Fruit fly (Drosophila melanogaster) whole organism, embryonic: ENCODE measurements around the gene CG10132.
A peak's percentile ranks its signal among the peaks of the same experiment; 100 is the strongest.

ENCODE experiments used
- Antp ChIP-seq: fragments of 200-800 bp; sonication (Bioruptor generic); optimal IDR thresholded peaks from 3 replicates; lab custom pipeline; 2016; ENCODE audit warnings: missing biosample characterization, missing genetic modification characterization
- BEAF-32 ChIP-seq: fragments of 200-800 bp; sonication (Bioruptor generic); optimal IDR thresholded peaks from 3 replicates; lab custom pipeline; 2017; ENCODE audit warnings: missing biosample characterization, missing genetic modification characterization, mild to moderate bottlenecking, moderate library complexity, missing genetic modification reagents
- C15 ChIP-seq: fragments of 200-800 bp; sonication (Bioruptor generic); IDR thresholded peaks from 3 replicates; pipeline ENCODE4 v1.3.6; 2022; ENCODE audit warnings: missing biosample characterization, missing genetic modification characterization
- CG10366 ChIP-seq: fragments of 200-800 bp; sonication (Bioruptor generic); IDR thresholded peaks from 2 replicates; pipeline ENCODE4 v1.3.6; 2022; ENCODE audit warnings: missing biosample characterization, missing genetic modification characterization
- CG11085 ChIP-seq: fragments of 200-800 bp; sonication (Bioruptor generic); IDR thresholded peaks from 2 replicates; pipeline ENCODE4 v1.3.6; 2022; ENCODE audit warnings: missing biosample characterization, missing genetic modification characterization
- CG12659 ChIP-seq: fragments of 200-800 bp; sonication (Bioruptor generic); optimal IDR thresholded peaks from 3 replicates; lab custom pipeline; 2017; ENCODE audit warnings: mild to moderate bottlenecking, missing biosample characterization, missing genetic modification reagents, missing genetic modification characterization
- CG13287 ChIP-seq: fragments of 200-800 bp; sonication (Bioruptor generic); IDR thresholded peaks from 2 replicates; pipeline ENCODE4 v1.3.6; 2022; ENCODE audit warnings: missing biosample characterization, missing genetic modification characterization; ENCODE audit not compliant: partially characterized antibody
- CG14860 ChIP-seq: fragments of 200-800 bp; sonication (Bioruptor generic); IDR thresholded peaks from 3 replicates; pipeline ENCODE4 v1.3.6; 2022; ENCODE audit warnings: missing biosample characterization, missing genetic modification characterization; ENCODE audit not compliant: partially characterized antibody
- CG16863 ChIP-seq: fragments of 200-800 bp; sonication (Bioruptor generic); optimal IDR thresholded peaks from 3 replicates; lab custom pipeline; 2016; ENCODE audit warnings: missing biosample characterization, missing genetic modification characterization
- CG18476 ChIP-seq: fragments of 200-800 bp; sonication (Bioruptor generic); optimal IDR thresholded peaks from 2 replicates; lab custom pipeline; 2016; ENCODE audit warnings: missing biosample characterization, mild to moderate bottlenecking, missing genetic modification characterization
- CG2129 ChIP-seq: fragments of 200-800 bp; sonication (Bioruptor generic); IDR thresholded peaks from 2 replicates; pipeline ENCODE4 v1.3.6; 2022; ENCODE audit warnings: missing biosample characterization, missing genetic modification characterization; ENCODE audit not compliant: partially characterized antibody
- CG2875 ChIP-seq: fragments of 200-800 bp; sonication (Bioruptor generic); optimal IDR thresholded peaks from 2 replicates; lab custom pipeline; 2017; ENCODE audit warnings: missing biosample characterization, mild to moderate bottlenecking, missing genetic modification characterization, missing genetic modification reagents
- CG2889 ChIP-seq: fragments of 200-800 bp; sonication (Bioruptor generic); IDR thresholded peaks from 3 replicates; pipeline ENCODE4 v1.3.6; 2022; ENCODE audit warnings: missing biosample characterization, missing genetic modification characterization
- CG30403 ChIP-seq: fragments of 200-800 bp; sonication (Bioruptor generic); optimal IDR thresholded peaks from 3 replicates; lab custom pipeline; 2016; ENCODE audit warnings: missing biosample characterization, missing genetic modification characterization
- CG3281 ChIP-seq: fragments of 200-800 bp; sonication (Bioruptor generic); optimal IDR thresholded peaks from 3 replicates; lab custom pipeline; 2017; ENCODE audit warnings: missing biosample characterization, mild to moderate bottlenecking, missing genetic modification characterization
- CG34376 ChIP-seq: fragments of 200-800 bp; sonication (Bioruptor generic); optimal IDR thresholded peaks from 2 replicates; lab custom pipeline; 2018; ENCODE audit warnings: missing biosample characterization, mild to moderate bottlenecking, missing genetic modification characterization
- CG4404 ChIP-seq: fragments of 200-800 bp; sonication (Bioruptor generic); IDR thresholded peaks from 2 replicates; pipeline ENCODE4 v1.3.6; 2022; ENCODE audit warnings: missing biosample characterization, missing genetic modification characterization
- CG7987 ChIP-seq: fragments of 200-800 bp; sonication (Bioruptor generic); optimal IDR thresholded peaks from 2 replicates; lab custom pipeline; 2018; ENCODE audit warnings: missing biosample characterization, mild to moderate bottlenecking, missing genetic modification characterization, moderate library complexity
- CG8924 ChIP-seq: fragments of 200-800 bp; optimal IDR thresholded peaks from 3 replicates; lab custom pipeline; 2019; ENCODE audit warnings: missing biosample characterization, mild to moderate bottlenecking, missing genetic modification characterization, moderate library complexity
- CG8944 ChIP-seq: fragments of 200-800 bp; sonication (Bioruptor generic); optimal IDR thresholded peaks from 3 replicates; lab custom pipeline; 2016; ENCODE audit warnings: missing biosample characterization, missing genetic modification characterization
- CG9215 ChIP-seq: fragments of 200-800 bp; sonication (Bioruptor generic); IDR thresholded peaks from 2 replicates; pipeline ENCODE4 v1.3.6; 2022; ENCODE audit warnings: missing biosample characterization, missing genetic modification characterization
- CG9727 ChIP-seq: fragments of 200-800 bp; sonication (Bioruptor generic); optimal IDR thresholded peaks from 3 replicates; lab custom pipeline; 2017; ENCODE audit warnings: missing biosample characterization, mild to moderate bottlenecking, missing genetic modification characterization
- Camta ChIP-seq: fragments of 200-800 bp; sonication (Bioruptor generic); optimal IDR thresholded peaks from 2 replicates; lab custom pipeline; 2016; ENCODE audit warnings: missing biosample characterization, missing genetic modification characterization
- Drgx ChIP-seq: fragments of 200-800 bp; sonication (Bioruptor generic); IDR thresholded peaks from 2 replicates; pipeline ENCODE4 v1.3.6; 2022; ENCODE audit warnings: missing biosample characterization, missing genetic modification characterization
- ERR ChIP-seq: fragments of 200-800 bp; sonication (Bioruptor generic); optimal IDR thresholded peaks from 2 replicates; lab custom pipeline; 2016; ENCODE audit warnings: missing biosample characterization, missing genetic modification characterization
- Elba2 ChIP-seq: fragments of 200-800 bp; sonication (Bioruptor generic); optimal IDR thresholded peaks from 3 replicates; lab custom pipeline; 2016; ENCODE audit warnings: missing biosample characterization, missing genetic modification characterization
- Fer1 ChIP-seq: fragments of 200-800 bp; sonication (Bioruptor generic); optimal IDR thresholded peaks from 2 replicates; lab custom pipeline; 2017; ENCODE audit warnings: missing biosample characterization, mild to moderate bottlenecking, missing genetic modification characterization
- Fer3 ChIP-seq: fragments of 200-800 bp; sonication (Bioruptor generic); optimal IDR thresholded peaks from 2 replicates; lab custom pipeline; 2018; ENCODE audit warnings: missing biosample characterization, mild to moderate bottlenecking, missing genetic modification characterization, moderate library complexity
- GATAe ChIP-seq: fragments of 200-800 bp; sonication (Bioruptor generic); conservative IDR thresholded peaks from 2 replicates; pipeline ENCODE4 v1.3.6; 2022; ENCODE audit warnings: missing biosample characterization, missing genetic modification characterization
- HmgZ ChIP-seq: fragments of 200-800 bp; sonication (Bioruptor generic); optimal IDR thresholded peaks from 2 replicates; lab custom pipeline; 2018; ENCODE audit warnings: missing biosample characterization, mild to moderate bottlenecking, missing genetic modification characterization
- Ravus ChIP-seq: fragments of 200-800 bp; sonication (Bioruptor generic); IDR thresholded peaks from 2 replicates; pipeline ENCODE4 v1.3.6; 2022; ENCODE audit warnings: missing biosample characterization, missing genetic modification characterization
- Rx ChIP-seq: fragments of 200-800 bp; sonication (Bioruptor generic); IDR thresholded peaks from 2 replicates; pipeline ENCODE4 v1.3.6; 2022; ENCODE audit warnings: missing biosample characterization, missing genetic modification characterization
- Scr ChIP-seq: fragments of 200-800 bp; sonication (Bioruptor generic); IDR thresholded peaks from 2 replicates; pipeline ENCODE4 v1.3.6; 2022; ENCODE audit warnings: missing biosample characterization, missing genetic modification characterization; ENCODE audit not compliant: partially characterized antibody
- Sin3A ChIP-seq: fragments of >200 bp; optimal IDR thresholded peaks from 2 replicates; lab custom pipeline; 2018
- ac ChIP-seq: fragments of 200-800 bp; sonication (Bioruptor generic); optimal IDR thresholded peaks from 3 replicates; lab custom pipeline; 2017; ENCODE audit warnings: missing biosample characterization, mild to moderate bottlenecking, missing genetic modification characterization
- br ChIP-seq: fragments of >200 bp; optimal IDR thresholded peaks from 2 replicates; lab custom pipeline; 2017
- cas ChIP-seq: fragments of 200-800 bp; sonication (Bioruptor generic); IDR thresholded peaks from 2 replicates; pipeline ENCODE4 v1.3.6; 2022; ENCODE audit warnings: missing biosample characterization, missing genetic modification characterization
- cg ChIP-seq: fragments of 200-800 bp; sonication (Bioruptor generic); optimal IDR thresholded peaks from 3 replicates; lab custom pipeline; 2019; ENCODE audit warnings: missing biosample characterization, mild to moderate bottlenecking, missing genetic modification characterization, moderate library complexity
- crp ChIP-seq, 2 experiments: fragments of 200-800 bp; sonication (Bioruptor generic); optimal IDR thresholded peaks; 2 replicates in 1 of 2; 3 replicates in 1 of 2; lab custom pipeline; 2017; ENCODE audit warnings: missing biosample characterization in 2 of 2, missing genetic modification characterization in 2 of 2, mild to moderate bottlenecking in 1 of 2, moderate library complexity in 1 of 2
- dm ChIP-seq: fragments of 200-800 bp; sonication (Bioruptor generic); optimal IDR thresholded peaks from 3 replicates; lab custom pipeline; 2016; ENCODE audit warnings: missing biosample characterization, missing genetic modification characterization
- dmrt99B ChIP-seq: fragments of 200-800 bp; sonication (Bioruptor generic); optimal IDR thresholded peaks from 2 replicates; lab custom pipeline; 2018; ENCODE audit warnings: missing biosample characterization, mild to moderate bottlenecking, missing genetic modification characterization, moderate library complexity
- ems ChIP-seq: fragments of 200-800 bp; sonication (Bioruptor generic); optimal IDR thresholded peaks from 3 replicates; lab custom pipeline; 2016; ENCODE audit warnings: missing biosample characterization, missing genetic modification characterization
- gcm2 ChIP-seq: fragments of 200-800 bp; sonication (Bioruptor generic); optimal IDR thresholded peaks from 2 replicates; lab custom pipeline; 2016; ENCODE audit warnings: missing biosample characterization, missing genetic modification characterization
- jigr1 ChIP-seq: fragments of 200-800 bp; sonication (Bioruptor generic); IDR thresholded peaks from 3 replicates; pipeline ENCODE4 v1.3.6; 2022; ENCODE audit warnings: missing biosample characterization, missing genetic modification characterization
- lola ChIP-seq, 3 experiments: fragments of >200 bp in 2 of 3; fragments of 200-800 bp in 1 of 3; sonication (Bioruptor generic) in 1 of 3; optimal IDR thresholded peaks; 2 replicates each; lab custom pipeline; 2017 to 2019; ENCODE audit warnings: missing biosample characterization in 3 of 3, missing genetic modification characterization in 3 of 3, mild to moderate bottlenecking in 1 of 3, moderate library complexity in 1 of 3
- mam ChIP-seq: fragments of 200-800 bp; sonication (Bioruptor generic); optimal IDR thresholded peaks from 3 replicates; lab custom pipeline; 2016; ENCODE audit warnings: missing biosample characterization, missing genetic modification characterization
- pho ChIP-seq: fragments of 200-800 bp; sonication (Bioruptor generic); optimal IDR thresholded peaks from 2 replicates; lab custom pipeline; 2016; ENCODE audit warnings: missing biosample characterization, missing genetic modification characterization
- pros ChIP-seq: fragments of 200-800 bp; sonication (Bioruptor generic); optimal IDR thresholded peaks from 3 replicates; lab custom pipeline; 2019; ENCODE audit warnings: missing biosample characterization, mild to moderate bottlenecking, missing genetic modification characterization, moderate library complexity
- run ChIP-seq: fragments of 200-800 bp; sonication (Bioruptor generic); optimal IDR thresholded peaks from 3 replicates; lab custom pipeline; 2018; ENCODE audit warnings: missing biosample characterization, mild to moderate bottlenecking, missing genetic modification characterization
- wor ChIP-seq: fragments of 200-800 bp; sonication (Bioruptor generic); IDR thresholded peaks from 2 replicates; pipeline ENCODE4 v1.3.6; 2022; ENCODE audit warnings: missing biosample characterization, missing genetic modification characterization

The CG10132 gene

DNA sequence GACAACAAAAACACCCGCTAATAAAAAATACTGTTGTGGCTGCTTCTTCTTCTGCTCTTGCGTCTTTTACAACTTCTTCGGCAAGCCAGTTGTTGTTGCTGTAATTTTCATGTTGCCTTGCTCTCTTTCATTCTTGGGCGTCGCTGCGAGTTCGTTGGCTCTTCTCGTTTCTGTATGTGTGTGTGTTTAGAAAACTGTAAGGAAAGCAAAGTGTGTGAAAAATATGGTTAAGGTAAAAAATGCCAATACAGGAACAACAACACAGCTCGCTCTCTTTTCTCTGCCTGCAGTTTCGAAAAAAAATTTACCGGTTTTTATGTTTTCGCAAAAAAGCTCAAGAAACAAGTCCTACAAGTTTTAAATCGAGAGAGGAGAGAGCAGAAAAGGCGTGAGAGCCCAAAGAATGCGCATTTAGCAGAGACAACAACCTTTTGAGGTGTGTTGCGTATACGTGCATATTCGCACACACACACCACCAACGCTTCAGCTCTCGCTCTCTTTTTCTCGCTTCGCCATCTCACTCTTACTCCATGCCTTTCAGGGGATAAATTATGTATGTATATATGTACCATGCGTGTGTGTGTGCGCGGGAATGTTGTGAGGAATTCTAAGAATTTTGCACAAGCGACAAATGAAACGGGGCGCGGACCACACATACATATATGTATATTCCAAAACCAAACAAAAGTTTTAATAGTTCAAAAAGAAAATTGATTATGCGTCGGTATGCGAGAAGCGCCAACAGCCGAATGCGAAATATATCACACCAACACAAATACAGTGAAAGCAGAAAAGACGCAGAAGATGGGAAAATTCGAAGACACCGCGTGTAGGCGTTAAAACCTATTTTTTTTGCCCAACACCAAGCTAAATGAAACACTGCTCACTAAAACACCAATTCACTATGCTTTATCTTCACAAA is 53.2 kb downstream of the CG10132 start (continued):
- no peak for TF ChIP-seq ERR
- no peak for TF ChIP-seq crp (GFP tag; optimal IDR thresholded peaks at IDR 0.05; lab: Kevin White, UChicago)
- no peak for TF ChIP-seq CG13287 (GFP tag; lab: Robert Waterston, UW)
- no peak for TF ChIP-seq C15 (GFP tag; lab: Robert Waterston, UW)
- TF ChIP-seq jigr1 (GFP tag; lab: Robert Waterston, UW) = no peak
- TF ChIP-seq pros = peak; percentile 79
- TF ChIP-seq br = no peak
- TF ChIP-seq CG16863 = no peak
- TF ChIP-seq CG11085 (GFP tag; lab: Robert Waterston, UW) = no peak
- no peak for TF ChIP-seq CG7987 (GFP tag; lab: Kevin White, UChicago)
- TF ChIP-seq CG34376 (GFP tag; lab: Kevin White, UChicago) = no peak
- peak in 1 of 3 experiments; percentile 66 for TF ChIP-seq lola (GFP tag; optimal IDR thresholded peaks at IDR 0.05; lab: Kevin White, UChicago)
- no peak for TF ChIP-seq Fer1 (GFP tag; lab: Kevin White, UChicago)
- no peak for TF ChIP-seq CG2129 (GFP tag; lab: Robert Waterston, UW)
- no peak for TF ChIP-seq CG2875 (GFP tag; lab: Kevin White, UChicago)
- no peak for TF ChIP-seq Scr (GFP tag; lab: Robert Waterston, UW)
- TF ChIP-seq Sin3A (lab: Kevin White, UChicago) = peak; percentile 19
- no peak for TF ChIP-seq CG18476
- no peak for TF ChIP-seq cas
- no peak for TF ChIP-seq Fer3 (tag; lab: Kevin White, UChicago)
- TF ChIP-seq wor = no peak
- no peak for TF ChIP-seq gcm2 (GFP tag; lab: Kevin White, UChicago)
- no peak for TF ChIP-seq CG10366 (GFP tag; lab: Robert Waterston, UW)
- TF ChIP-seq dm (GFP tag; lab: Kevin White, UChicago) = no peak
- peak; percentile 40 for TF ChIP-seq HmgZ (tag; lab: Kevin White, UChicago)
- no peak for TF ChIP-seq Camta (GFP tag; lab: Kevin White, UChicago)
- TF ChIP-seq dmrt99B = no peak
- TF ChIP-seq CG9215 = no peak
- TF ChIP-seq BEAF-32 (GFP tag; lab: Kevin White, UChicago) = no peak
- no peak for TF ChIP-seq CG2889 (GFP tag; lab: Robert Waterston, UW)
- TF ChIP-seq CG9727 (GFP tag; lab: Kevin White, UChicago) = no peak
- no peak for TF ChIP-seq mam (GFP tag; lab: Kevin White, UChicago)
- TF ChIP-seq CG8944 (GFP tag; lab: Kevin White, UChicago) = no peak
- TF ChIP-seq ac (GFP tag; lab: Kevin White, UChicago) = no peak
- no peak for TF ChIP-seq CG8924 (tag; lab: Kevin White, UChicago)
- no peak for TF ChIP-seq Elba2
- no peak for TF ChIP-seq pho (GFP tag; lab: Kevin White, UChicago)
- no peak for TF ChIP-seq run (tag; lab: Kevin White, UChicago)
- 0 out of 2 replicates have a peak, but pooled peaks have one; percentile 43 for TF ChIP-seq Drgx (GFP tag; lab: Robert Waterston, UW)
- no peak for TF ChIP-seq Rx
- TF ChIP-seq cg (GFP tag; lab: Kevin White, UChicago) = peak; percentile 98
- no peak for TF ChIP-seq ems (GFP tag; lab: Kevin White, UChicago)
- TF ChIP-seq GATAe (GFP tag; lab: Robert Waterston, UW) = no peak
- no peak for TF ChIP-seq CG30403 (GFP tag; lab: Kevin White, UChicago)
- no peak for TF ChIP-seq CG14860 (GFP tag; lab: Robert Waterston, UW)
- no peak for TF ChIP-seq CG12659 (GFP tag; lab: Kevin White, UChicago)
- TF ChIP-seq Ravus (GFP tag; lab: Robert Waterston, UW) = no peak
- no peak for TF ChIP-seq Antp (GFP tag; lab: Kevin White, UChicago)
- no peak for TF ChIP-seq CG3281 (GFP tag; lab: Kevin White, UChicago)
- no peak for TF ChIP-seq CG4404 (GFP tag; lab: Robert Waterston, UW)
